Fruit fly (Drosophila melanogaster) whole organism, embryonic: ENCODE results near the gene cher.

Experiments
- Adf1 ChIP-seq: fragments of 200-800 bp; sonication (Bioruptor generic); IDR thresholded peaks from 2 replicates; pipeline ENCODE4 v1.3.6; 2022; ENCODE audit warnings: missing biosample characterization, missing genetic modification characterization
- Atf3 ChIP-seq: fragments of 200-800 bp; sonication (Bioruptor generic); optimal IDR thresholded peaks from 3 replicates; lab custom pipeline; 2016; ENCODE audit warnings: missing biosample characterization, missing genetic modification characterization
- CG10431 ChIP-seq: fragments of 200-800 bp; sonication (Bioruptor generic); optimal IDR thresholded peaks from 3 replicates; lab custom pipeline; 2018; ENCODE audit warnings: missing biosample characterization, mild to moderate bottlenecking, missing genetic modification characterization
- CG11398 ChIP-seq: fragments of 200-800 bp; sonication (Bioruptor generic); optimal IDR thresholded peaks from 2 replicates; lab custom pipeline; 2016; ENCODE audit warnings: missing biosample characterization, missing genetic modification characterization
- CG12104 ChIP-seq: fragments of 200-800 bp; sonication (Bioruptor generic); optimal IDR thresholded peaks from 3 replicates; lab custom pipeline; 2016; ENCODE audit warnings: missing biosample characterization, missing genetic modification characterization
- CG12744 ChIP-seq: fragments of 200-800 bp; sonication (Bioruptor generic); optimal IDR thresholded peaks from 2 replicates; lab custom pipeline; 2016; ENCODE audit warnings: missing biosample characterization, missing genetic modification characterization
- CG17612 ChIP-seq: fragments of 200-800 bp; sonication (Bioruptor generic); IDR thresholded peaks from 2 replicates; pipeline ENCODE4 v1.3.6; 2022; ENCODE audit warnings: missing biosample characterization, missing genetic modification characterization
- CG34376 ChIP-seq: fragments of 200-800 bp; sonication (Bioruptor generic); optimal IDR thresholded peaks from 2 replicates; lab custom pipeline; 2018; ENCODE audit warnings: missing biosample characterization, mild to moderate bottlenecking, missing genetic modification characterization
- CG3847 ChIP-seq: fragments of 200-800 bp; sonication (Bioruptor generic); IDR thresholded peaks from 2 replicates; pipeline ENCODE4 v1.3.6; 2022; ENCODE audit warnings: missing biosample characterization, missing genetic modification characterization
- CG4404 ChIP-seq: fragments of 200-800 bp; sonication (Bioruptor generic); IDR thresholded peaks from 2 replicates; pipeline ENCODE4 v1.3.6; 2022; ENCODE audit warnings: missing biosample characterization, missing genetic modification characterization
- CG4707 ChIP-seq: fragments of 200-800 bp; sonication (Bioruptor generic); optimal IDR thresholded peaks from 2 replicates; lab custom pipeline; 2018; ENCODE audit warnings: missing biosample characterization, mild to moderate bottlenecking, missing genetic modification characterization, moderate library complexity
- CG4820 ChIP-seq: fragments of 200-800 bp; sonication (Bioruptor generic); optimal IDR thresholded peaks from 3 replicates; lab custom pipeline; 2016; ENCODE audit warnings: missing biosample characterization, missing genetic modification characterization
- CG5953 ChIP-seq: fragments of 200-800 bp; sonication (Bioruptor generic); IDR thresholded peaks from 2 replicates; pipeline ENCODE4 v1.3.6; 2022; ENCODE audit warnings: missing biosample characterization, missing genetic modification characterization
- CG6683 ChIP-seq: fragments of 200-800 bp; sonication (Bioruptor generic); optimal IDR thresholded peaks from 2 replicates; lab custom pipeline; 2017; ENCODE audit warnings: missing biosample characterization, mild to moderate bottlenecking, missing genetic modification characterization, missing genetic modification reagents
- CG6765 ChIP-seq: fragments of 200-800 bp; sonication (Bioruptor generic); optimal IDR thresholded peaks from 3 replicates; lab custom pipeline; 2017; ENCODE audit warnings: missing biosample characterization, mild to moderate bottlenecking, missing genetic modification characterization
- CG7963 ChIP-seq: fragments of 200-800 bp; sonication (Bioruptor generic); IDR thresholded peaks from 3 replicates; pipeline ENCODE4 v1.3.6; 2022; ENCODE audit warnings: missing biosample characterization, missing genetic modification characterization; ENCODE audit not compliant: partially characterized antibody
- CG8478 ChIP-seq: fragments of >200 bp; optimal IDR thresholded peaks from 2 replicates; lab custom pipeline; 2018
- D19B ChIP-seq: fragments of 200-800 bp; sonication (Bioruptor generic); optimal IDR thresholded peaks from 2 replicates; lab custom pipeline; 2017; ENCODE audit warnings: missing biosample characterization, mild to moderate bottlenecking, missing genetic modification characterization
- Dp ChIP-seq: fragments of 200-800 bp; sonication (Bioruptor generic); optimal IDR thresholded peaks from 2 replicates; lab custom pipeline; 2018; ENCODE audit warnings: missing biosample characterization, mild to moderate bottlenecking, missing genetic modification characterization, moderate library complexity
- HLH3B ChIP-seq: fragments of 200-800 bp; sonication (Bioruptor generic); IDR thresholded peaks from 2 replicates; pipeline ENCODE4 v1.3.6; 2022; ENCODE audit warnings: missing biosample characterization, missing genetic modification characterization
- Hey ChIP-seq: fragments of 200-800 bp; sonication (Bioruptor generic); optimal IDR thresholded peaks from 3 replicates; lab custom pipeline; 2018; ENCODE audit warnings: missing biosample characterization, mild to moderate bottlenecking, missing genetic modification characterization
- Lpt ChIP-seq: fragments of >200 bp; optimal IDR thresholded peaks from 2 replicates; lab custom pipeline; 2018; ENCODE audit warnings: missing biosample characterization, missing genetic modification characterization
- Oli ChIP-seq: fragments of 200-800 bp; sonication (Bioruptor generic); optimal IDR thresholded peaks from 2 replicates; lab custom pipeline; 2018; ENCODE audit warnings: missing biosample characterization, mild to moderate bottlenecking, missing genetic modification characterization, moderate library complexity
- Opbp ChIP-seq: fragments of 200-800 bp; sonication (Bioruptor generic); IDR thresholded peaks from 3 replicates; pipeline ENCODE4 v1.3.6; 2022; ENCODE audit warnings: missing biosample characterization, missing genetic modification characterization; ENCODE audit not compliant: partially characterized antibody
- PHDP ChIP-seq: fragments of 200-800 bp; sonication (Bioruptor generic); optimal IDR thresholded peaks from 3 replicates; lab custom pipeline; 2018; ENCODE audit warnings: missing biosample characterization, mild to moderate bottlenecking, missing genetic modification characterization, moderate library complexity
- Ptx1 ChIP-seq: fragments of 200-800 bp; sonication (Bioruptor generic); IDR thresholded peaks from 2 replicates; pipeline ENCODE4 v1.3.6; 2022; ENCODE audit warnings: missing biosample characterization, missing genetic modification characterization
- Stat92E ChIP-seq, 3 experiments: fragments of >200 bp in 2 of 3; fragments of 200-800 bp in 1 of 3; sonication (Bioruptor generic) in 1 of 3; optimal IDR thresholded peaks; 2 replicates each; lab custom pipeline; 2017 to 2019; ENCODE audit warnings: missing biosample characterization in 3 of 3, missing genetic modification characterization in 3 of 3, mild to moderate bottlenecking in 1 of 3, moderate library complexity in 1 of 3
- az2 ChIP-seq: fragments of 200-800 bp; sonication (Bioruptor generic); optimal IDR thresholded peaks from 3 replicates; lab custom pipeline; 2016; ENCODE audit warnings: missing biosample characterization, missing genetic modification characterization
- bab2 ChIP-seq: fragments of 200-800 bp; sonication (Bioruptor generic); optimal IDR thresholded peaks from 2 replicates; lab custom pipeline; 2016; ENCODE audit warnings: missing biosample characterization, missing genetic modification characterization
- caup ChIP-seq: fragments of 200-800 bp; sonication (Bioruptor generic); optimal IDR thresholded peaks from 3 replicates; lab custom pipeline; 2017; ENCODE audit warnings: missing biosample characterization, mild to moderate bottlenecking, missing genetic modification characterization, moderate library complexity; ENCODE audit not compliant: severe bottlenecking
- chinmo ChIP-seq: fragments of 200-800 bp; sonication (Bioruptor generic); IDR thresholded peaks from 4 replicates; pipeline ENCODE4 v1.3.6; 2022; ENCODE audit warnings: missing biosample characterization, missing genetic modification characterization; ENCODE audit not compliant: partially characterized antibody
- ci ChIP-seq: fragments of 200-800 bp; sonication (Bioruptor generic); IDR thresholded peaks from 3 replicates; pipeline ENCODE4 v1.3.6; 2022; ENCODE audit warnings: missing biosample characterization, missing genetic modification characterization
- corto ChIP-seq: fragments of 200-800 bp; sonication (Bioruptor generic); optimal IDR thresholded peaks from 2 replicates; lab custom pipeline; 2016; ENCODE audit warnings: missing biosample characterization, mild to moderate bottlenecking, missing genetic modification characterization, moderate library complexity
- crc ChIP-seq: fragments of 200-800 bp; sonication (Bioruptor generic); optimal IDR thresholded peaks from 2 replicates; lab custom pipeline; 2016; ENCODE audit warnings: missing biosample characterization, missing genetic modification characterization
- crol ChIP-seq: fragments of 200-800 bp; sonication (Bioruptor generic); IDR thresholded peaks from 2 replicates; pipeline ENCODE4 v1.3.6; 2022; ENCODE audit warnings: missing biosample characterization, missing genetic modification characterization
- ems ChIP-seq: fragments of 200-800 bp; sonication (Bioruptor generic); optimal IDR thresholded peaks from 3 replicates; lab custom pipeline; 2016; ENCODE audit warnings: missing biosample characterization, missing genetic modification characterization
- esg ChIP-seq: fragments of 200-800 bp; sonication (Bioruptor generic); conservative IDR thresholded peaks from 2 replicates; pipeline ENCODE4 v1.3.6; 2022; ENCODE audit warnings: missing biosample characterization, missing genetic modification characterization
- eve ChIP-seq, 2 experiments: fragments of >200 bp; optimal IDR thresholded peaks; 2 replicates each; lab custom pipeline; 2017; ENCODE audit warnings: missing biosample characterization in 2 of 2, missing genetic modification characterization in 2 of 2
- ewg ChIP-seq: fragments of 200-800 bp; sonication (Bioruptor generic); optimal IDR thresholded peaks from 3 replicates; lab custom pipeline; 2017; ENCODE audit warnings: mild to moderate bottlenecking, missing biosample characterization, missing genetic modification reagents, missing genetic modification characterization
- gem ChIP-seq: fragments of 200-800 bp; sonication (Bioruptor generic); optimal IDR thresholded peaks from 2 replicates; lab custom pipeline; 2019; ENCODE audit warnings: missing biosample characterization, mild to moderate bottlenecking, missing genetic modification characterization, moderate library complexity
- jumu ChIP-seq: fragments of 200-800 bp; sonication (Bioruptor generic); optimal IDR thresholded peaks from 3 replicates; lab custom pipeline; 2016; ENCODE audit warnings: missing biosample characterization, missing genetic modification characterization
- kah ChIP-seq: fragments of 200-800 bp; sonication (Bioruptor generic); optimal IDR thresholded peaks from 2 replicates; lab custom pipeline; 2018; ENCODE audit warnings: missing biosample characterization, mild to moderate bottlenecking, missing genetic modification characterization
- knrl ChIP-seq: fragments of 200-800 bp; sonication (Bioruptor generic); IDR thresholded peaks from 3 replicates; pipeline ENCODE4 v1.3.6; 2022; ENCODE audit warnings: missing biosample characterization, missing genetic modification characterization; ENCODE audit not compliant: partially characterized antibody
- salm ChIP-seq: fragments of 200-800 bp; sonication (Bioruptor generic); optimal IDR thresholded peaks from 2 replicates; lab custom pipeline; 2018; ENCODE audit warnings: missing biosample characterization, mild to moderate bottlenecking, missing genetic modification characterization
- shn ChIP-seq: fragments of 200-800 bp; sonication (Bioruptor generic); optimal IDR thresholded peaks from 3 replicates; lab custom pipeline; 2016; ENCODE audit warnings: missing biosample characterization, missing genetic modification characterization
- ssp ChIP-seq: fragments of 200-800 bp; sonication (Bioruptor generic); IDR thresholded peaks from 2 replicates; pipeline ENCODE4 v1.3.6; 2022; ENCODE audit warnings: missing biosample characterization, missing genetic modification characterization
- vfl ChIP-seq: fragments of 200-800 bp; sonication (Bioruptor generic); optimal IDR thresholded peaks from 2 replicates; lab custom pipeline; 2016; ENCODE audit warnings: missing biosample characterization, missing genetic modification characterization
- z ChIP-seq: fragments of 200-800 bp; sonication (Bioruptor generic); IDR thresholded peaks from 3 replicates; pipeline ENCODE4 v1.3.6; 2022; ENCODE audit warnings: missing biosample characterization, missing genetic modification characterization
- zfh1 ChIP-seq: fragments of 200-800 bp; sonication (Bioruptor generic); IDR thresholded peaks from 3 replicates; pipeline ENCODE4 v1.3.6; 2022; ENCODE audit warnings: missing biosample characterization, missing genetic modification characterization
- zfh2 ChIP-seq: fragments of 200-800 bp; sonication (Bioruptor generic); optimal IDR thresholded peaks from 2 replicates; lab custom pipeline; 2016; ENCODE audit warnings: missing biosample characterization, missing genetic modification characterization

Gene cher

dm6 chr3R:17080666-17081358, 44.4 kb downstream of the cher start (continued):
- peak; percentile 92 for TF ChIP-seq ems (GFP tag; lab: Kevin White, UChicago)
- TF ChIP-seq knrl (GFP tag; lab: Robert Waterston, UW), result no peak
- no peak for TF ChIP-seq eve (GFP tag; optimal IDR thresholded peaks at IDR 0.05; lab: Kevin White, UChicago)
- peak; percentile 96 for TF ChIP-seq az2 (GFP tag; lab: Kevin White, UChicago)
- TF ChIP-seq CG34376, result peak; percentile 88
- peak; percentile 96 for TF ChIP-seq salm (tag; lab: Kevin White, UChicago)
- TF ChIP-seq CG6683 (GFP tag; lab: Kevin White, UChicago), result peak; percentile 93
- TF ChIP-seq bab2 (GFP tag; lab: Kevin White, UChicago), result peak; percentile 88
- TF ChIP-seq crol (GFP tag; lab: Robert Waterston, UW), result peak; percentile 59
- peak; percentile 92 for TF ChIP-seq CG5953 (GFP tag; lab: Robert Waterston, UW)
- TF ChIP-seq CG12744 (GFP tag; lab: Kevin White, UChicago), result peak; percentile 90
- TF ChIP-seq CG6765 (GFP tag; lab: Kevin White, UChicago), result peak; percentile 92
- TF ChIP-seq ssp (GFP tag; lab: Robert Waterston, UW), result peak; percentile 85
- TF ChIP-seq caup (GFP tag; lab: Kevin White, UChicago), result peak; percentile 94
- TF ChIP-seq shn (GFP tag; lab: Kevin White, UChicago), result peak; percentile 83
- TF ChIP-seq esg (GFP tag; lab: Robert Waterston, UW), result peak; percentile 91
- peak; percentile 90 for TF ChIP-seq vfl
- TF ChIP-seq PHDP, result peak; percentile 97
- peak in 1 of 3 experiments; percentile 86 for TF ChIP-seq Stat92E (GFP tag; optimal IDR thresholded peaks at IDR 0.05; lab: Kevin White, UChicago)
- TF ChIP-seq CG8478 (lab: Kevin White, UChicago), result no peak
- TF ChIP-seq Dp (GFP tag; lab: Kevin White, UChicago), result no peak
- no peak for TF ChIP-seq Opbp (GFP tag; lab: Robert Waterston, UW)
- peak; percentile 90 for TF ChIP-seq CG10431
- TF ChIP-seq chinmo, result no peak
- TF ChIP-seq zfh2, result peak; percentile 86
- peak; percentile 98 for TF ChIP-seq gem
- TF ChIP-seq Hey (tag; lab: Kevin White, UChicago), result no peak
- peak; percentile 90 for TF ChIP-seq ewg (GFP tag; lab: Kevin White, UChicago)
- TF ChIP-seq jumu (GFP tag; lab: Kevin White, UChicago), result peak; percentile 86
- peak; percentile 81 for TF ChIP-seq CG17612 (GFP tag; lab: Robert Waterston, UW)
- peak; percentile 85 for TF ChIP-seq CG4707
- TF ChIP-seq Oli, result peak; percentile 97
- peak; percentile 90 for TF ChIP-seq kah (GFP tag; lab: Kevin White, UChicago)
- peak; percentile 74; the same call in 2 of the 3 replicates for TF ChIP-seq z (GFP tag; lab: Robert Waterston, UW)
- peak; percentile 96 for TF ChIP-seq Ptx1
- no peak for TF ChIP-seq Lpt (GFP tag; lab: Kevin White, UChicago)
- peak; percentile 79 for TF ChIP-seq crc (GFP tag; lab: Kevin White, UChicago)
- peak; percentile 85 for TF ChIP-seq Atf3
- peak; percentile 93 for TF ChIP-seq HLH3B (GFP tag; lab: Robert Waterston, UW)
- TF ChIP-seq CG3847 (GFP tag; lab: Robert Waterston, UW), result peak; percentile 88
- peak; percentile 95 for TF ChIP-seq ci (GFP tag; lab: Robert Waterston, UW)
- TF ChIP-seq corto (GFP tag; lab: Kevin White, UChicago), result peak; percentile 65
- TF ChIP-seq Adf1 (GFP tag; lab: Robert Waterston, UW), result peak; percentile 60
- TF ChIP-seq CG7963, result no peak
- TF ChIP-seq D19B (GFP tag; lab: Kevin White, UChicago), result peak; percentile 88
- TF ChIP-seq CG4404, result peak; percentile 78
- TF ChIP-seq zfh1 (GFP tag; lab: Robert Waterston, UW), result peak; percentile 94; the same call in 2 of the 3 replicates
- TF ChIP-seq CG4820, result peak; percentile 93
- peak; percentile 80 for TF ChIP-seq CG11398 (GFP tag; lab: Kevin White, UChicago)
- peak; percentile 94 for TF ChIP-seq CG12104 (GFP tag; lab: Kevin White, UChicago)
